Worm (Caenorhabditis elegans) whole organism, L3 larva: Measurements from ENCODE around the gene R11G10.3.
A peak's percentile ranks its signal among the peaks of the same experiment; 100 is the strongest.

Source experiments
- R02D3.7 ChIP-seq: fragments of 150-350 bp; optimal IDR thresholded peaks from 2 replicates; lab custom pipeline; 2014; ENCODE audit warnings: missing biosample characterization, missing genetic modification characterization
- aly-2 ChIP-seq: fragments of 150-350 bp; optimal IDR thresholded peaks from 2 replicates; lab custom pipeline; 2014; ENCODE audit warnings: missing biosample characterization, missing genetic modification characterization
- ama-1 ChIP-seq: fragments of 150-350 bp; optimal IDR thresholded peaks from 2 replicates; lab custom pipeline; 2018
- ceh-28 ChIP-seq: fragments of 150-350 bp; optimal IDR thresholded peaks from 2 replicates; lab custom pipeline; 2014; ENCODE audit warnings: missing biosample characterization, missing genetic modification reagents, missing genetic modification characterization
- ceh-82 ChIP-seq: fragments of 150-350 bp; optimal IDR thresholded peaks from 2 replicates; lab custom pipeline; 2014; ENCODE audit warnings: missing biosample characterization, missing genetic modification characterization
- ceh-9 ChIP-seq: sonication (generic microtip); optimal IDR thresholded peaks from 2 replicates; lab custom pipeline; 2018; ENCODE audit warnings: missing biosample characterization, missing genetic modification characterization
- daf-12 ChIP-seq: fragments of 150-350 bp; optimal IDR thresholded peaks from 2 replicates; lab custom pipeline; 2014; ENCODE audit warnings: missing biosample characterization, missing genetic modification reagents, missing genetic modification characterization
- egl-27 ChIP-seq: sonication (generic microtip); optimal IDR thresholded peaks from 4 replicates; lab custom pipeline; 2017; ENCODE audit warnings: missing biosample characterization, missing genetic modification reagents, missing genetic modification characterization
- egl-5 ChIP-seq: fragments of 150-350 bp; optimal IDR thresholded peaks from 2 replicates; lab custom pipeline; 2017; ENCODE audit warnings: missing biosample characterization, missing genetic modification reagents, missing genetic modification characterization, inconsistent platforms
- elt-1 ChIP-seq: fragments of 150-350 bp; optimal IDR thresholded peaks from 2 replicates; lab custom pipeline; 2014; ENCODE audit warnings: missing biosample characterization, missing genetic modification characterization
- elt-2 ChIP-seq: sonication (generic microtip); optimal IDR thresholded peaks from 2 replicates; lab custom pipeline; 2016; ENCODE audit warnings: missing genetic modification reagents, mild to moderate bottlenecking, missing genetic modification characterization, missing compliant biosample characterization
- elt-3 ChIP-seq, 3 experiments: fragments of 150-350 bp in 1 of 3; sonication (generic microtip) in 2 of 3; optimal IDR thresholded peaks; 2 replicates in 2 of 3; 4 replicates in 1 of 3; lab custom pipeline; 2014 to 2017; ENCODE audit warnings: missing biosample characterization in 3 of 3, missing genetic modification characterization in 3 of 3
- eor-1 ChIP-seq, 2 experiments: fragments of 150-350 bp; optimal IDR thresholded peaks; 2 replicates each; lab custom pipeline; 2014 to 2018; ENCODE audit warnings: missing biosample characterization in 2 of 2, missing genetic modification characterization in 2 of 2
- fkh-10 ChIP-seq: sonication (generic microtip); optimal IDR thresholded peaks from 2 replicates; lab custom pipeline; 2017; ENCODE audit warnings: missing biosample characterization, missing genetic modification reagents, missing genetic modification characterization
- fkh-2 ChIP-seq: fragments of 150-350 bp; optimal IDR thresholded peaks from 2 replicates; lab custom pipeline; 2014; ENCODE audit warnings: missing biosample characterization, missing genetic modification reagents, missing genetic modification characterization
- hmg-11 ChIP-seq: sonication (generic microtip); optimal IDR thresholded peaks from 2 replicates; lab custom pipeline; 2016; ENCODE audit warnings: missing genetic modification characterization, missing compliant biosample characterization
- jun-1 ChIP-seq: fragments of 150-350 bp; optimal IDR thresholded peaks from 2 replicates; lab custom pipeline; 2014; ENCODE audit warnings: missing biosample characterization, missing genetic modification reagents, missing genetic modification characterization
- lin-15B ChIP-seq: fragments of 150-350 bp; optimal IDR thresholded peaks from 2 replicates; lab custom pipeline; 2014; ENCODE audit warnings: missing biosample characterization, missing genetic modification characterization
- lin-39 ChIP-seq: fragments of 150-350 bp; optimal IDR thresholded peaks from 2 replicates; lab custom pipeline; 2018; ENCODE audit warnings: missing biosample characterization, missing genetic modification reagents, missing genetic modification characterization
- lsy-12 ChIP-seq: sonication (generic microtip); optimal IDR thresholded peaks from 2 replicates; lab custom pipeline; 2016; ENCODE audit warnings: mild to moderate bottlenecking, missing genetic modification characterization, missing compliant biosample characterization
- mdl-1 ChIP-seq: fragments of 150-350 bp; optimal IDR thresholded peaks from 2 replicates; lab custom pipeline; 2014; ENCODE audit warnings: missing biosample characterization, missing genetic modification characterization
- mml-1 ChIP-seq: fragments of 150-350 bp; sonication (generic microtip); optimal IDR thresholded peaks from 3 replicates; lab custom pipeline; 2014; ENCODE audit warnings: missing biosample characterization, missing genetic modification characterization
- nfya-1 ChIP-seq: sonication (generic microtip); optimal IDR thresholded peaks from 2 replicates; lab custom pipeline; 2017; ENCODE audit warnings: missing genetic modification characterization, mild to moderate bottlenecking, missing compliant biosample characterization, antibody characterized with exemption, moderate library complexity; ENCODE audit not compliant: insufficient read depth
- nhr-11 ChIP-seq: fragments of 150-350 bp; optimal IDR thresholded peaks from 2 replicates; lab custom pipeline; 2014; ENCODE audit warnings: missing biosample characterization, missing genetic modification characterization
- nhr-12 ChIP-seq: fragments of 150-350 bp; optimal IDR thresholded peaks from 2 replicates; lab custom pipeline; 2014; ENCODE audit warnings: missing biosample characterization, missing genetic modification characterization
- nhr-23 ChIP-seq: fragments of 150-350 bp; optimal IDR thresholded peaks from 2 replicates; lab custom pipeline; 2014; ENCODE audit warnings: missing biosample characterization, missing genetic modification reagents, missing genetic modification characterization
- nhr-237 ChIP-seq: fragments of 150-350 bp; optimal IDR thresholded peaks from 2 replicates; lab custom pipeline; 2014; ENCODE audit warnings: missing biosample characterization, missing genetic modification characterization
- nhr-25 ChIP-seq: sonication (generic microtip); optimal IDR thresholded peaks from 2 replicates; lab custom pipeline; 2017; ENCODE audit warnings: missing biosample characterization, missing genetic modification characterization
- nhr-43 ChIP-seq: sonication (generic microtip); optimal IDR thresholded peaks from 2 replicates; lab custom pipeline; 2016; ENCODE audit warnings: mild to moderate bottlenecking, missing genetic modification characterization, missing compliant biosample characterization; ENCODE audit not compliant: poor library complexity, severe bottlenecking
- nhr-67 ChIP-seq: fragments of 150-350 bp; optimal IDR thresholded peaks from 2 replicates; lab custom pipeline; 2014; ENCODE audit warnings: missing biosample characterization, missing genetic modification characterization
- nhr-76 ChIP-seq: fragments of 150-350 bp; sonication (generic microtip); optimal IDR thresholded peaks from 5 replicates; lab custom pipeline; 2014; ENCODE audit warnings: missing biosample characterization, missing genetic modification characterization
- nhr-77 ChIP-seq: fragments of 150-350 bp; optimal IDR thresholded peaks from 2 replicates; lab custom pipeline; 2014; ENCODE audit warnings: missing biosample characterization, missing genetic modification characterization
- pha-4 ChIP-seq: fragments of 150-350 bp; optimal IDR thresholded peaks from 2 replicates; lab custom pipeline; 2014; ENCODE audit warnings: missing biosample characterization, missing genetic modification reagents, missing genetic modification characterization
- pqm-1 ChIP-seq: fragments of 150-350 bp; optimal IDR thresholded peaks from 2 replicates; lab custom pipeline; 2017; ENCODE audit warnings: missing biosample characterization, missing genetic modification characterization, inconsistent platforms
- skn-1 ChIP-seq: fragments of 150-350 bp; optimal IDR thresholded peaks from 2 replicates; lab custom pipeline; 2014; ENCODE audit warnings: missing biosample characterization, missing genetic modification characterization
- snpc-4 ChIP-seq: fragments of 150-350 bp; optimal IDR thresholded peaks from 2 replicates; lab custom pipeline; 2014; ENCODE audit warnings: missing biosample characterization, missing genetic modification characterization
- tbx-2 ChIP-seq: sonication (generic microtip); optimal IDR thresholded peaks from 2 replicates; lab custom pipeline; 2016; ENCODE audit warnings: mild to moderate bottlenecking, missing genetic modification characterization, missing compliant biosample characterization
- unc-62 ChIP-seq: fragments of 150-350 bp; sonication (generic microtip); optimal IDR thresholded peaks from 4 replicates; lab custom pipeline; 2014; ENCODE audit warnings: missing biosample characterization, missing genetic modification reagents, missing genetic modification characterization
- zag-1 ChIP-seq: fragments of 150-350 bp; optimal IDR thresholded peaks from 2 replicates; lab custom pipeline; 2014; ENCODE audit warnings: missing biosample characterization, missing genetic modification characterization
- ztf-11 ChIP-seq: fragments of 150-350 bp; optimal IDR thresholded peaks from 2 replicates; lab custom pipeline; 2014; ENCODE audit warnings: missing biosample characterization, missing genetic modification characterization
- ztf-4 ChIP-seq: fragments of 150-350 bp; optimal IDR thresholded peaks from 2 replicates; lab custom pipeline; 2014; ENCODE audit warnings: missing biosample characterization, missing genetic modification characterization

Gene R11G10.3

ce11 chrV:13559978-13560377 is 36.7 kb downstream of the R11G10.3 start, which contains the start of gene C56A3.8:
Gene C56A3.8, plus strand, starts transcription at chrV:13560278.
- TF ChIP-seq elt-2 = no peak
- TF ChIP-seq snpc-4 (tag; lab: Kevin White, UChicago) = no peak
- no peak for TF ChIP-seq lsy-12 (tag; lab: Kevin White, UChicago)

DNA sequence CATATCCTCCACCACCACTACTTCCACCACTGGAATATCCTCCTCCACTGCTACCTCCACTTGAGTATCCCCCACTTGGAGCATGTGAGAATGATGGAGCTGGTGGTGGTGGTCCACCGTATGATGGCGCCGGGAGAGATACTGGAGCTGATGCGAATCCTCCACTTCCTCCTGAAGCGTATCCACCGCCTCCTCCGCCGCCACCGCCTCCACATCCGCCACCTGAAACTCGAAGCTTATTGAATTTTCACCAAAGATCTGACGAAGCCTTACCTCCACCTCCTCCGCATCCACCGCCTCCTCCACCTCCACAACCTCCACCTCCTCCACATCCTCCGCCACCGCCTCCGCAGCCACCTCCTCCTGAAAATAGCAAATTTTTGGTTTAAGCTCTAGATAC is 39.5 kb downstream of the R11G10.3 start:
- TF ChIP-seq lsy-12 (tag; lab: Kevin White, UChicago) = no peak
- TF ChIP-seq hmg-11 (tag; lab: Kevin White, UChicago) = no peak
- TF ChIP-seq ztf-11 = no peak
- TF ChIP-seq nhr-43 (tag; lab: Kevin White, UChicago) = no peak
- TF ChIP-seq ceh-82 (tag; lab: Kevin White, UChicago) = no peak
- no peak for TF ChIP-seq nhr-67
- no peak for TF ChIP-seq tbx-2
- TF ChIP-seq nhr-77 (tag; lab: Kevin White, UChicago) = no peak
- no peak for TF ChIP-seq eor-1 (tag; optimal IDR thresholded peaks at IDR 0.05; lab: Kevin White, UChicago)
- TF ChIP-seq nhr-12 (tag; lab: Kevin White, UChicago) = no peak
- no peak for TF ChIP-seq nhr-237 (tag; lab: Kevin White, UChicago)
- no peak for TF ChIP-seq daf-12 (tag; lab: Kevin White, UChicago)
- no peak for TF ChIP-seq fkh-2 (tag; lab: Kevin White, UChicago)
- no peak for TF ChIP-seq elt-2
- TF ChIP-seq snpc-4 (tag; lab: Kevin White, UChicago) = no peak
- no peak for TF ChIP-seq mml-1

ce11 chrV:13563841-13564240 is 40.5 kb downstream of the R11G10.3 start, which contains the start of gene grl-17:
Gene grl-17, minus strand, starts transcription at chrV:13563941.
- TF ChIP-seq nhr-237 (tag; lab: Kevin White, UChicago) (no peak), zag-1 (tag; lab: Kevin White, UChicago) (no peak), nhr-76 (tag; lab: Kevin White, UChicago) (no peak), skn-1 (tag; lab: Kevin White, UChicago) (no peak)

- TF ChIP-seq nhr-11 (tag; lab: Kevin White, UChicago) = peak; percentile 30
- no peak for TF ChIP-seq eor-1 (tag; optimal IDR thresholded peaks at IDR 0.05; lab: Kevin White, UChicago)
- no peak for TF ChIP-seq daf-12 (tag; lab: Kevin White, UChicago)
- peak in 1 of 3 experiments; percentile 70 for TF ChIP-seq elt-3 (tag; optimal IDR thresholded peaks at IDR 0.05; lab: Kevin White, UChicago)
- peak; percentile 90 for TF ChIP-seq lin-39 (tag; lab: Kevin White, UChicago)
- peak; percentile 38 for TF ChIP-seq unc-62
- peak; percentile 70 for TF ChIP-seq ama-1
- TF ChIP-seq nhr-43 (tag; lab: Kevin White, UChicago) = peak; percentile 92
- peak; percentile 68 for TF ChIP-seq jun-1 (tag; lab: Kevin White, UChicago)
- peak; percentile 88 for TF ChIP-seq snpc-4 (tag; lab: Kevin White, UChicago)
- no peak for TF ChIP-seq ztf-11
- peak; percentile 93 for TF ChIP-seq pha-4 (tag; lab: Kevin White, UChicago)
- peak; percentile 95 for TF ChIP-seq nhr-25 (tag; lab: Kevin White, UChicago)
- peak; percentile 57 for TF ChIP-seq egl-5 (tag; lab: Kevin White, UChicago)
- TF ChIP-seq elt-1 (tag; lab: Kevin White, UChicago) = no peak
- peak; percentile 56 for TF ChIP-seq R02D3.7 (tag; lab: Kevin White, UChicago)
- peak; percentile 75 for TF ChIP-seq ceh-28 (tag; lab: Kevin White, UChicago)
- peak; percentile 94 for TF ChIP-seq elt-2
- peak; percentile 93 for TF ChIP-seq nhr-23
- no peak for TF ChIP-seq aly-2
- TF ChIP-seq nhr-76 (tag; lab: Kevin White, UChicago) = peak; percentile 90
- TF ChIP-seq nfya-1 (tag; lab: Kevin White, UChicago) = peak; percentile 92
- peak; percentile 28 for TF ChIP-seq egl-27 (tag; lab: Kevin White, UChicago)
- peak; percentile 39 for TF ChIP-seq mdl-1 (tag; lab: Kevin White, UChicago)
- no peak for TF ChIP-seq mml-1
- TF ChIP-seq tbx-2 = peak; percentile 41
- no peak for TF ChIP-seq ceh-9
- TF ChIP-seq lsy-12 (tag; lab: Kevin White, UChicago) = peak; percentile 79
- TF ChIP-seq hmg-11 (tag; lab: Kevin White, UChicago) = peak; percentile 76
- peak; percentile 94 for TF ChIP-seq lin-15B (tag; lab: Kevin White, UChicago)
- no peak for TF ChIP-seq nhr-12 (tag; lab: Kevin White, UChicago)
- TF ChIP-seq ztf-4 = peak; percentile 0
- TF ChIP-seq pqm-1 (tag; lab: Kevin White, UChicago) = peak; percentile 92
- TF ChIP-seq skn-1 (tag; lab: Kevin White, UChicago) = peak; percentile 11
- TF ChIP-seq fkh-10 = no peak
These were observed 41.9 kb downstream of the R11G10.3 start for ce11 chrV:13565197-13565596.
